Worm (Caenorhabditis elegans) whole organism, L4 larva: ENCODE measurements around the gene sar-1.

Source experiments
- F26F4.8 ChIP-seq: fragments of 200-800 bp; sonication (Bioruptor generic); conservative IDR thresholded peaks from 2 replicates; pipeline ENCODE4 v1.3.6; 2022; ENCODE audit warnings: missing genetic modification characterization, missing compliant biosample characterization
- F49E8.2 ChIP-seq: sonication (generic microtip); optimal IDR thresholded peaks from 2 replicates; lab custom pipeline; 2016; ENCODE audit warnings: missing compliant biosample characterization, mild to moderate bottlenecking, missing genetic modification characterization, borderline replicate concordance
- T20F7.1 ChIP-seq: fragments of 200-800 bp; sonication (Bioruptor generic); optimal IDR thresholded peaks from 2 replicates; lab custom pipeline; 2018; ENCODE audit warnings: mild to moderate bottlenecking, missing genetic modification characterization, missing compliant biosample characterization
- Y105C5A.15 ChIP-seq: fragments of 200-800 bp; sonication (Bioruptor generic); IDR thresholded peaks from 2 replicates; pipeline ENCODE4 v1.3.6; 2022; ENCODE audit warnings: missing genetic modification characterization, missing compliant biosample characterization
- Y48G9A.11 ChIP-seq: fragments of 200-800 bp; sonication (Bioruptor generic); IDR thresholded peaks from 2 replicates; pipeline ENCODE4 v1.3.6; 2022; ENCODE audit warnings: missing genetic modification reagents, missing genetic modification characterization, missing compliant biosample characterization
- Y75B8A.6 ChIP-seq: fragments of 200-800 bp; sonication (Bioruptor generic); IDR thresholded peaks from 2 replicates; pipeline ENCODE4 v1.3.6; 2022; ENCODE audit warnings: missing genetic modification reagents, missing genetic modification characterization, missing compliant biosample characterization
- ZK546.5 ChIP-seq, 2 experiments: sonication (generic microtip); optimal IDR thresholded peaks; 2 replicates each; lab custom pipeline; 2017; ENCODE audit warnings: missing biosample characterization in 2 of 2, missing genetic modification characterization in 2 of 2
- aly-2 ChIP-seq: sonication (generic microtip); optimal IDR thresholded peaks from 2 replicates; lab custom pipeline; 2018; ENCODE audit warnings: missing biosample characterization, missing genetic modification characterization
- attf-4 ChIP-seq: sonication (generic microtip); optimal IDR thresholded peaks from 3 replicates; lab custom pipeline; 2017; ENCODE audit warnings: missing biosample characterization, missing genetic modification characterization
- ceh-20 ChIP-seq: fragments of 200-800 bp; sonication (Bioruptor generic); IDR thresholded peaks from 2 replicates; pipeline ENCODE4 v1.3.6; 2022; ENCODE audit warnings: missing genetic modification reagents, missing genetic modification characterization, missing compliant biosample characterization
- ceh-44 ChIP-seq: fragments of 200-800 bp; sonication (Bioruptor generic); IDR thresholded peaks from 2 replicates; pipeline ENCODE4 v1.3.6; 2022; ENCODE audit warnings: missing genetic modification reagents, missing genetic modification characterization, missing compliant biosample characterization
- ces-1 ChIP-seq: fragments of 150-350 bp; sonication (generic microtip); optimal IDR thresholded peaks from 4 replicates; lab custom pipeline; 2014; ENCODE audit warnings: missing biosample characterization, missing genetic modification reagents, missing genetic modification characterization
- cey-2 ChIP-seq: sonication (generic microtip); optimal IDR thresholded peaks from 3 replicates; lab custom pipeline; 2017; ENCODE audit warnings: missing genetic modification characterization, mild to moderate bottlenecking, missing compliant biosample characterization, antibody characterized with exemption, borderline replicate concordance; ENCODE audit not compliant: insufficient read depth
- ctbp-1 ChIP-seq: fragments of 200-800 bp; sonication (Bioruptor generic); IDR thresholded peaks from 2 replicates; pipeline ENCODE4 v1.3.6; 2022; ENCODE audit warnings: missing genetic modification reagents, missing genetic modification characterization, missing compliant biosample characterization
- daf-16 ChIP-seq, 3 experiments: sonication (generic microtip); optimal IDR thresholded peaks; 2 replicates each; lab custom pipeline; 2016 to 2017; ENCODE audit warnings: missing genetic modification characterization in 3 of 3, missing genetic modification reagents in 3 of 3, mild to moderate bottlenecking in 2 of 3, missing compliant biosample characterization in 2 of 3, missing biosample characterization in 1 of 3, moderate library complexity in 1 of 3
- daf-8 ChIP-seq: fragments of 200-800 bp; sonication (Bioruptor generic); IDR thresholded peaks from 2 replicates; pipeline ENCODE4 v1.3.6; 2022; ENCODE audit warnings: missing genetic modification characterization, missing compliant biosample characterization
- dmd-8 ChIP-seq: fragments of 200-800 bp; sonication (Bioruptor generic); IDR thresholded peaks from 2 replicates; pipeline ENCODE4 v1.3.6; 2022; ENCODE audit warnings: missing genetic modification characterization, missing compliant biosample characterization
- duxl-1 ChIP-seq: sonication (generic microtip); optimal IDR thresholded peaks from 2 replicates; lab custom pipeline; 2016; ENCODE audit warnings: mild to moderate bottlenecking, missing genetic modification characterization, moderate library complexity, missing compliant biosample characterization; ENCODE audit not compliant: poor library complexity
- fos-1 ChIP-seq: fragments of 150-350 bp; optimal IDR thresholded peaks from 2 replicates; lab custom pipeline; 2014; ENCODE audit warnings: missing biosample characterization, missing genetic modification characterization
- gei-8 ChIP-seq: fragments of 200-800 bp; sonication (Bioruptor generic); optimal IDR thresholded peaks from 2 replicates; lab custom pipeline; 2018; ENCODE audit warnings: mild to moderate bottlenecking, missing genetic modification characterization, missing compliant biosample characterization
- hlh-11 ChIP-seq: fragments of 200-800 bp; sonication (Bioruptor generic); optimal IDR thresholded peaks from 2 replicates; lab custom pipeline; 2018; ENCODE audit warnings: mild to moderate bottlenecking, missing genetic modification characterization, missing compliant biosample characterization
- hlh-30 ChIP-seq: sonication (generic microtip); optimal IDR thresholded peaks from 2 replicates; lab custom pipeline; 2017; ENCODE audit warnings: antibody characterized with exemption, mild to moderate bottlenecking, missing genetic modification characterization, missing compliant biosample characterization; ENCODE audit not compliant: insufficient read depth
- jun-1 ChIP-seq: fragments of 150-350 bp; optimal IDR thresholded peaks from 2 replicates; lab custom pipeline; 2014; ENCODE audit warnings: missing biosample characterization, missing genetic modification reagents, missing genetic modification characterization
- lim-7 ChIP-seq: fragments of 200-800 bp; sonication (Bioruptor generic); IDR thresholded peaks from 2 replicates; pipeline ENCODE4 v1.3.6; 2022; ENCODE audit warnings: missing genetic modification characterization, missing compliant biosample characterization
- lin-1 ChIP-seq: fragments of 200-800 bp; sonication (Bioruptor generic); IDR thresholded peaks from 2 replicates; pipeline ENCODE4 v1.3.6; 2022; ENCODE audit warnings: missing genetic modification reagents, missing genetic modification characterization, missing compliant biosample characterization
- lin-13 ChIP-seq: fragments of 150-350 bp; optimal IDR thresholded peaks from 2 replicates; lab custom pipeline; 2014; ENCODE audit warnings: missing biosample characterization, missing genetic modification reagents, missing genetic modification characterization
- lin-38 ChIP-seq: fragments of 200-800 bp; sonication (Bioruptor generic); IDR thresholded peaks from 2 replicates; pipeline ENCODE4 v1.3.6; 2022; ENCODE audit warnings: missing genetic modification reagents, missing genetic modification characterization, missing compliant biosample characterization
- lin-39 ChIP-seq: fragments of 150-350 bp; optimal IDR thresholded peaks from 2 replicates; lab custom pipeline; 2014; ENCODE audit warnings: missing biosample characterization, missing genetic modification reagents, missing genetic modification characterization
- madf-5 ChIP-seq, 2 experiments: fragments of 200-800 bp; sonication (Bioruptor generic); IDR thresholded peaks; 2 replicates each; pipeline ENCODE4 v1.3.6; 2022; ENCODE audit warnings: missing compliant biosample characterization in 2 of 2, missing genetic modification characterization in 2 of 2
- madf-9 ChIP-seq: fragments of 200-800 bp; sonication (Bioruptor generic); conservative IDR thresholded peaks from 2 replicates; pipeline ENCODE4 v1.3.6; 2022; ENCODE audit warnings: missing genetic modification reagents, missing genetic modification characterization, missing compliant biosample characterization
- mdt-29 ChIP-seq: fragments of 200-800 bp; sonication (Bioruptor generic); IDR thresholded peaks from 2 replicates; pipeline ENCODE4 v1.3.6; 2022; ENCODE audit warnings: missing genetic modification reagents, missing genetic modification characterization, missing compliant biosample characterization
- mes-2 ChIP-seq: sonication (generic microtip); optimal IDR thresholded peaks from 2 replicates; lab custom pipeline; 2016; ENCODE audit warnings: missing genotype, mild to moderate bottlenecking, missing genetic modification characterization, missing compliant biosample characterization; ENCODE audit not compliant: poor library complexity, severe bottlenecking
- mxl-2 ChIP-seq: fragments of 200-800 bp; sonication (Bioruptor generic); conservative IDR thresholded peaks from 2 replicates; pipeline ENCODE4 v1.3.6; 2022; ENCODE audit warnings: missing genetic modification reagents, missing genetic modification characterization, missing compliant biosample characterization
- nhr-102 ChIP-seq: sonication (generic microtip); optimal IDR thresholded peaks from 2 replicates; lab custom pipeline; 2016; ENCODE audit warnings: mild to moderate bottlenecking, missing genetic modification characterization, moderate library complexity, missing compliant biosample characterization
- nhr-25 ChIP-seq: sonication (generic microtip); optimal IDR thresholded peaks from 2 replicates; lab custom pipeline; 2017; ENCODE audit warnings: missing genetic modification characterization, mild to moderate bottlenecking, missing compliant biosample characterization, antibody characterized with exemption, moderate library complexity, borderline replicate concordance; ENCODE audit not compliant: insufficient read depth
- nhr-48 ChIP-seq: sonication (generic microtip); optimal IDR thresholded peaks from 2 replicates; lab custom pipeline; 2016; ENCODE audit warnings: mild to moderate bottlenecking, missing genetic modification characterization, missing compliant biosample characterization
- nhr-76 ChIP-seq: fragments of 150-350 bp; optimal IDR thresholded peaks from 2 replicates; lab custom pipeline; 2014; ENCODE audit warnings: missing biosample characterization, missing genetic modification characterization
- php-3 ChIP-seq: fragments of 200-800 bp; sonication (Bioruptor generic); IDR thresholded peaks from 2 replicates; pipeline ENCODE4 v1.3.6; 2022; ENCODE audit warnings: missing genetic modification reagents, missing genetic modification characterization, missing compliant biosample characterization
- rbr-2 ChIP-seq: sonication (generic microtip); optimal IDR thresholded peaks from 2 replicates; lab custom pipeline; 2016; ENCODE audit warnings: missing genotype, missing genetic modification characterization, missing compliant biosample characterization
- sdz-12 ChIP-seq: fragments of 200-800 bp; sonication (Bioruptor generic); optimal IDR thresholded peaks from 2 replicates; lab custom pipeline; 2018; ENCODE audit warnings: mild to moderate bottlenecking, missing genetic modification characterization, missing compliant biosample characterization
- set-16 ChIP-seq: fragments of 200-800 bp; sonication (Bioruptor generic); IDR thresholded peaks from 2 replicates; pipeline ENCODE4 v1.3.6; 2022; ENCODE audit warnings: missing genetic modification reagents, missing genetic modification characterization, missing compliant biosample characterization
- skn-1 ChIP-seq: fragments of 150-350 bp; optimal IDR thresholded peaks from 2 replicates; lab custom pipeline; 2014; ENCODE audit warnings: missing biosample characterization, missing genetic modification characterization
- snpc-1.2 ChIP-seq: fragments of 200-800 bp; sonication (Bioruptor generic); IDR thresholded peaks from 2 replicates; pipeline ENCODE4 v1.3.6; 2022; ENCODE audit warnings: missing genetic modification reagents, missing genetic modification characterization, missing compliant biosample characterization
- vab-7 ChIP-seq: fragments of 200-800 bp; sonication (Bioruptor generic); IDR thresholded peaks from 2 replicates; pipeline ENCODE4 v1.3.6; 2022; ENCODE audit warnings: missing genetic modification reagents, missing genetic modification characterization, missing compliant biosample characterization
- zag-1 ChIP-seq: fragments of 150-350 bp; optimal IDR thresholded peaks from 2 replicates; lab custom pipeline; 2014; ENCODE audit warnings: missing biosample characterization, missing genetic modification characterization
- zfp-2 ChIP-seq: sonication (generic microtip); optimal IDR thresholded peaks from 2 replicates; lab custom pipeline; 2016; ENCODE audit warnings: mild to moderate bottlenecking, missing genetic modification characterization, missing compliant biosample characterization
- zfp-3 ChIP-seq: fragments of 200-800 bp; sonication (Bioruptor generic); conservative IDR thresholded peaks from 2 replicates; pipeline ENCODE4 v1.3.6; 2022; ENCODE audit warnings: missing genetic modification reagents, missing genetic modification characterization, missing compliant biosample characterization
- zip-11 ChIP-seq: fragments of 200-800 bp; sonication (Bioruptor generic); IDR thresholded peaks from 2 replicates; pipeline ENCODE4 v1.3.6; 2022; ENCODE audit warnings: missing genetic modification characterization, missing compliant biosample characterization
- ztf-7 ChIP-seq: fragments of 150-350 bp; optimal IDR thresholded peaks from 2 replicates; lab custom pipeline; 2014; ENCODE audit warnings: missing biosample characterization, missing genetic modification characterization

Gene sar-1

DNA sequence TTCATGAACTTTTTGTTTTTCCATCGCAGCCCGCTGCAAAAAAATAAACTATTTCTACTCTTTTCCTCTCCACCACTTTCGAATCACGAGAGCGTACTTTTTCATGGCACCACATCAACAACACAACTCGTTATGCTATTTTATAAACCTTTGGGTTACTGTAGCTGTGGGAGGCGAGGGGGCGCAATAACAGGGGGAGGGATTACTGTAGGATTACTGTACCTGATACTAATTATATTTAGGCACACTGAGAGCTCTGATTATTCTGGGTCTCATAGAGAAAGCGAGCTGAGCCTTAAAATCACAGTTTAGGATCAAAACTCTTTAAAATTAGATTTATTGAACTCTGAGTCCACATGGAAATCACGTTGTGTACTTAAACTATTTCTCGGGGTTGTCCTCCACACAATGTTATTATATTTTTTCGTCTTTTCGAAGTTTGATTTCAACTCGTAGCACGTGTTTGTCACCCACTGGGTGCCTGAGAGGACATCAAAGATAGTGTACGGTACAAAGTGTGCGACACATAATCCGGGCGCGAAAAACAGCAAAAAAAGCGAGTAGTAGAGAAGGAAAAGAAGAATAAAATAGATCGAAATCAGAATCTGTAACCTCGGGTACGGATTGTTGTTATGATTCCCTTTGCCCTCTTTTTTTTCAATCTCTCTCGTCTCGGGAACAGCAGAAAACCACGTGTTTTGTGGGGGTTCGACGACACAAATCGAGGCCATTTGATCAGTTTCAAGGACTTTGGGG lies 40.5 kb downstream of the sar-1 start:
- no peak for TF ChIP-seq ceh-20
- no peak for TF ChIP-seq attf-4
- no peak for TF ChIP-seq nhr-76 (tag; lab: Kevin White, UChicago)
- no peak for TF ChIP-seq madf-5 (GFP tag; IDR thresholded peaks at IDR 0.05; lab: Robert Waterston, UW)
- no peak for TF ChIP-seq zfp-2 (tag; lab: Kevin White, UChicago)
- TF ChIP-seq nhr-102: no peak
- no peak for TF ChIP-seq F26F4.8
- TF ChIP-seq Y75B8A.6 (GFP tag; lab: Robert Waterston, UW): peak; percentile 34; the same call in 1 of the 2 replicates
- no peak for TF ChIP-seq Y48G9A.11 (GFP tag; lab: Robert Waterston, UW)
- no peak for TF ChIP-seq ceh-44 (GFP tag; lab: Robert Waterston, UW)
- TF ChIP-seq jun-1 (tag; lab: Kevin White, UChicago): no peak
- no peak for TF ChIP-seq snpc-1.2
- peak; percentile 84 for TF ChIP-seq hlh-30 (tag; lab: Kevin White, UChicago)
- TF ChIP-seq sdz-12 (GFP tag; lab: Kevin White, UChicago): no peak
- TF ChIP-seq ZK546.5 (tag; optimal IDR thresholded peaks at IDR 0.05; lab: Kevin White, UChicago): no peak
- no peak; the same call in 1 of the 2 replicates for TF ChIP-seq php-3 (GFP tag; lab: Robert Waterston, UW)
- TF ChIP-seq skn-1: no peak
- TF ChIP-seq mdt-29 (GFP tag; lab: Robert Waterston, UW): peak; percentile 12; the same call in 1 of the 2 replicates
- no peak for TF ChIP-seq mxl-2 (GFP tag; lab: Robert Waterston, UW)
- no peak for TF ChIP-seq vab-7
- peak; percentile 65 for TF ChIP-seq nhr-48 (tag; lab: Kevin White, UChicago)
- TF ChIP-seq fos-1 (tag; lab: Kevin White, UChicago): no peak
- no peak for TF ChIP-seq rbr-2 (tag; lab: Kevin White, UChicago)
- no peak for TF ChIP-seq dmd-8 (GFP tag; lab: Robert Waterston, UW)
- TF ChIP-seq lin-13: no peak
- no peak for TF ChIP-seq daf-8 (GFP tag; lab: Robert Waterston, UW)
- no peak for TF ChIP-seq lin-39 (tag; lab: Kevin White, UChicago)
- no peak for TF ChIP-seq zip-11
- TF ChIP-seq zfp-3 (GFP tag; lab: Robert Waterston, UW): no peak
- no peak for TF ChIP-seq T20F7.1 (GFP tag; lab: Kevin White, UChicago)
- TF ChIP-seq set-16 (GFP tag; lab: Robert Waterston, UW): no peak
- TF ChIP-seq gei-8: no peak
- no peak for TF ChIP-seq lin-38 (GFP tag; lab: Robert Waterston, UW)
- no peak for TF ChIP-seq ctbp-1 (GFP tag; lab: Robert Waterston, UW)
- TF ChIP-seq Y105C5A.15 (GFP tag; lab: Robert Waterston, UW): no peak
- TF ChIP-seq madf-9 (GFP tag; lab: Robert Waterston, UW): no peak
- TF ChIP-seq hlh-11 (tag; lab: Kevin White, UChicago): peak; percentile 62
- no peak for TF ChIP-seq lin-1
- TF ChIP-seq nhr-25 (tag; lab: Kevin White, UChicago): peak; percentile 23
- TF ChIP-seq daf-16 (GFP tag; optimal IDR thresholded peaks at IDR 0.05; lab: Kevin White, UChicago): no peak
- peak; percentile 61 for TF ChIP-seq daf-16 (tag; optimal IDR thresholded peaks at IDR 0.05; lab: Kevin White, UChicago)
- no peak for TF ChIP-seq aly-2
- no peak for TF ChIP-seq mes-2 (tag; lab: Kevin White, UChicago)
- no peak for TF ChIP-seq lim-7 (GFP tag; lab: Robert Waterston, UW)
- no peak for TF ChIP-seq cey-2 (tag; lab: Kevin White, UChicago)
- no peak for TF ChIP-seq ztf-7 (tag; lab: Kevin White, UChicago)
- TF ChIP-seq zag-1 (tag; lab: Kevin White, UChicago): no peak
- TF ChIP-seq ces-1: no peak
- TF ChIP-seq F49E8.2 (tag; lab: Kevin White, UChicago): no peak
- no peak for TF ChIP-seq duxl-1 (tag; lab: Kevin White, UChicago)
